Fruit fly (Drosophila melanogaster): ENCODE results near the gene CG11695.

dm6 chrX:11558389-11558908 lies 18.2 kb upstream of the CG11695 start, which contains the start of gene CG1572:
- no peak for TF ChIP-seq rn (GFP tag; IDR thresholded peaks at IDR 0.05)
- TF ChIP-seq EcR (GFP tag; optimal IDR thresholded peaks at IDR 0.05), result no peak
- peak; percentile 30; the same call in 1 of the 3 replicates for TF ChIP-seq CG4496 (GFP tag; IDR thresholded peaks at IDR 0.05)
- no peak for TF ChIP-seq D1 (tag; optimal IDR thresholded peaks at IDR 0.05)
- no peak for TF ChIP-seq fd96Ca (GFP tag; IDR thresholded peaks at IDR 0.05)
- no peak for TF ChIP-seq CG8301 (tag; optimal IDR thresholded peaks at IDR 0.05)
- TF ChIP-seq CG14655 (GFP tag; optimal IDR thresholded peaks at IDR 0.05), result peak; percentile 18
- TF ChIP-seq CG13204 (GFP tag; optimal IDR thresholded peaks at IDR 0.05), result peak; percentile 29
- no peak for TF ChIP-seq gl (tag; optimal IDR thresholded peaks at IDR 0.05)

Data from whole organism, pupa.